Worm (Caenorhabditis elegans) whole organism, early embryonic: ENCODE data around the gene ZK669.3.

Source experiments
- B0310.2 ChIP-seq: sonication (generic microtip); optimal IDR thresholded peaks from 2 replicates; lab custom pipeline; 2016; ENCODE audit warnings: mild to moderate bottlenecking, missing genetic modification characterization, missing compliant biosample characterization
- ama-1 ChIP-seq: fragments of 150-350 bp; optimal IDR thresholded peaks from 2 replicates; lab custom pipeline; 2014
- ceh-13 ChIP-seq: fragments of 200-800 bp; sonication (Bioruptor generic); optimal IDR thresholded peaks from 2 replicates; lab custom pipeline; 2018; ENCODE audit warnings: mild to moderate bottlenecking, missing genetic modification characterization, missing compliant biosample characterization
- ceh-36 ChIP-seq: sonication (generic microtip); optimal IDR thresholded peaks from 2 replicates; lab custom pipeline; 2016; ENCODE audit warnings: missing genetic modification characterization, inconsistent platforms, missing compliant biosample characterization
- flt-1 ChIP-seq: fragments of 200-800 bp; sonication (Bioruptor generic); IDR thresholded peaks from 2 replicates; pipeline ENCODE4 v1.3.6; 2022; ENCODE audit warnings: missing genetic modification characterization, missing compliant biosample characterization
- sea-1 ChIP-seq: fragments of 200-800 bp; sonication (Bioruptor generic); conservative IDR thresholded peaks from 2 replicates; pipeline ENCODE4 v1.3.6; 2022; ENCODE audit warnings: missing genetic modification characterization, missing compliant biosample characterization
- tbx-11 ChIP-seq: fragments of 200-800 bp; sonication (Bioruptor generic); IDR thresholded peaks from 2 replicates; pipeline ENCODE4 v1.3.6; 2022; ENCODE audit warnings: missing genetic modification characterization, missing compliant biosample characterization

- TF ChIP-seq flt-1 (GFP tag; lab: Robert Waterston, UW) (no peak), ama-1 (no peak), tbx-11 (GFP tag; lab: Robert Waterston, UW) (no peak), ceh-36 (tag; lab: Kevin White, UChicago) (no peak), B0310.2 (tag; lab: Kevin White, UChicago) (no peak), ceh-13 (GFP tag; lab: Kevin White, UChicago) (no peak), sea-1 (GFP tag; lab: Robert Waterston, UW) (no peak)
Measured at ce11 chrII:7955548-7955947, 14.6 kb downstream of the ZK669.3 start.
